Worm (Caenorhabditis elegans) whole organism, young adult: ENCODE measurements around the gene gpx-6.

ENCODE experiments used
- C06A6.2 ChIP-seq: fragments of 200-800 bp; sonication (Bioruptor generic); conservative IDR thresholded peaks from 2 replicates; pipeline ENCODE4 v1.3.6; 2022; ENCODE audit warnings: missing genetic modification characterization, missing compliant biosample characterization
- F49E8.2 ChIP-seq: sonication (generic microtip); optimal IDR thresholded peaks from 3 replicates; lab custom pipeline; 2017; ENCODE audit warnings: missing genetic modification characterization, mild to moderate bottlenecking, missing compliant biosample characterization, antibody characterized with exemption, moderate library complexity; ENCODE audit not compliant: insufficient read depth
- F57C9.4 ChIP-seq: sonication (generic microtip); optimal IDR thresholded peaks from 2 replicates; lab custom pipeline; 2017; ENCODE audit warnings: mild to moderate bottlenecking, missing genetic modification characterization, missing compliant biosample characterization
- Y67H2A.10 ChIP-seq: fragments of 200-800 bp; sonication (Bioruptor generic); conservative IDR thresholded peaks from 2 replicates; pipeline ENCODE4 v1.3.6; 2022; ENCODE audit warnings: missing genetic modification reagents, missing genetic modification characterization, missing compliant biosample characterization
- aptf-2 ChIP-seq: fragments of 200-800 bp; sonication (Bioruptor generic); conservative IDR thresholded peaks from 2 replicates; pipeline ENCODE4 v1.3.6; 2022; ENCODE audit warnings: missing genetic modification reagents, missing genetic modification characterization, missing compliant biosample characterization
- attf-6 ChIP-seq: fragments of 200-800 bp; sonication (Bioruptor generic); IDR thresholded peaks from 2 replicates; pipeline ENCODE4 v1.3.6; 2022; ENCODE audit warnings: missing genetic modification reagents, missing genetic modification characterization, missing compliant biosample characterization
- let-526 ChIP-seq: fragments of 200-800 bp; sonication (Bioruptor generic); IDR thresholded peaks from 2 replicates; pipeline ENCODE4 v1.3.6; 2022; ENCODE audit warnings: missing genetic modification reagents, missing genetic modification characterization, missing compliant biosample characterization
- lin-40 ChIP-seq: sonication (generic microtip); optimal IDR thresholded peaks from 2 replicates; lab custom pipeline; 2016; ENCODE audit warnings: missing genetic modification characterization, mild to moderate bottlenecking, missing compliant biosample characterization, missing genotype, missing genetic modification reagents
- lsl-1 ChIP-seq: fragments of 200-800 bp; sonication (Bioruptor generic); optimal IDR thresholded peaks from 2 replicates; lab custom pipeline; 2018; ENCODE audit warnings: mild to moderate bottlenecking, missing genetic modification characterization, moderate library complexity, missing compliant biosample characterization
- mel-28 ChIP-seq: sonication (generic microtip); optimal IDR thresholded peaks from 2 replicates; lab custom pipeline; 2016; ENCODE audit warnings: borderline replicate concordance, mild to moderate bottlenecking, missing genetic modification characterization, missing compliant biosample characterization
- nhr-90 ChIP-seq: sonication (generic microtip); optimal IDR thresholded peaks from 2 replicates; lab custom pipeline; 2016; ENCODE audit warnings: missing genotype, mild to moderate bottlenecking, missing genetic modification characterization, missing compliant biosample characterization
- sptf-2 ChIP-seq: fragments of 200-800 bp; sonication (Bioruptor generic); optimal IDR thresholded peaks from 2 replicates; lab custom pipeline; 2018; ENCODE audit warnings: mild to moderate bottlenecking, missing genetic modification characterization, missing compliant biosample characterization
- unc-62 ChIP-seq: fragments of 150-350 bp; optimal IDR thresholded peaks from 2 replicates; lab custom pipeline; 2014; ENCODE audit warnings: missing biosample characterization, missing genetic modification reagents, missing genetic modification characterization
- ztf-28 ChIP-seq: fragments of 200-800 bp; sonication (Bioruptor generic); IDR thresholded peaks from 2 replicates; pipeline ENCODE4 v1.3.6; 2022; ENCODE audit warnings: missing genetic modification reagents, missing genetic modification characterization, missing compliant biosample characterization

ce11 chrIV:8201133-8201532 lies 20.9 kb upstream of the gpx-6 start, which contains the start of gene glrx-22:
- TF ChIP-seq mel-28 (tag; lab: Kevin White, UChicago): no peak
- TF ChIP-seq lin-40 (tag; lab: Kevin White, UChicago): no peak
- TF ChIP-seq attf-6: no peak
- no peak for TF ChIP-seq aptf-2 (GFP tag; lab: Robert Waterston, UW)
- TF ChIP-seq lsl-1: no peak
- no peak for TF ChIP-seq ztf-28 (GFP tag; lab: Robert Waterston, UW)
- no peak for TF ChIP-seq nhr-90 (tag; lab: Kevin White, UChicago)
- no peak for TF ChIP-seq unc-62
- TF ChIP-seq F49E8.2 (tag; lab: Kevin White, UChicago): no peak
- TF ChIP-seq F57C9.4 (tag; lab: Kevin White, UChicago): no peak
- TF ChIP-seq let-526 (GFP tag; lab: Robert Waterston, UW): no peak
- no peak for TF ChIP-seq C06A6.2 (GFP tag; lab: Robert Waterston, UW)
- TF ChIP-seq Y67H2A.10 (GFP tag; lab: Robert Waterston, UW): no peak
- TF ChIP-seq sptf-2 (GFP tag; lab: Kevin White, UChicago): no peak
